Fruit fly (Drosophila melanogaster) whole organism, adult: ENCODE results near the gene Bap111.

Experiments
- CG11617 ChIP-seq: fragments of 200-800 bp; sonication (Bioruptor generic); optimal IDR thresholded peaks from 2 replicates; lab custom pipeline; 2017; ENCODE audit warnings: mild to moderate bottlenecking, missing biosample characterization, missing genetic modification reagents, missing genetic modification characterization
- CG14711 ChIP-seq: fragments of 200-800 bp; sonication (Bioruptor generic); optimal IDR thresholded peaks from 2 replicates; lab custom pipeline; 2018; ENCODE audit warnings: missing biosample characterization, mild to moderate bottlenecking, missing genetic modification characterization, moderate library complexity
- CG1620 ChIP-seq: fragments of 200-800 bp; sonication (Bioruptor generic); optimal IDR thresholded peaks from 2 replicates; lab custom pipeline; 2016; ENCODE audit warnings: missing biosample characterization, missing genetic modification characterization
- Crg-1 ChIP-seq: fragments of 200-800 bp; sonication (Bioruptor generic); optimal IDR thresholded peaks from 2 replicates; lab custom pipeline; 2016; ENCODE audit warnings: missing biosample characterization, missing genetic modification characterization
- Hr96 ChIP-seq: fragments of 200-800 bp; sonication (Bioruptor generic); optimal IDR thresholded peaks from 2 replicates; lab custom pipeline; 2016; ENCODE audit warnings: missing biosample characterization, missing genetic modification characterization
- Mnt ChIP-seq: fragments of 200-800 bp; sonication (Bioruptor generic); optimal IDR thresholded peaks from 2 replicates; lab custom pipeline; 2016; ENCODE audit warnings: missing biosample characterization, mild to moderate bottlenecking, missing genetic modification characterization
- cnc ChIP-seq, 2 experiments: fragments of >200 bp; optimal IDR thresholded peaks; 2 replicates each; lab custom pipeline; 2017

- TF ChIP-seq Crg-1 (GFP tag; lab: Kevin White, UChicago) (peak; percentile 23), CG1620 (GFP tag; lab: Kevin White, UChicago) (peak; percentile 60), cnc (optimal IDR thresholded peaks at IDR 0.05; lab: Kevin White, UChicago) (no peak), Hr96 (no peak), CG14711 (tag; lab: Kevin White, UChicago) (peak; percentile 14), CG11617 (peak; percentile 72), Mnt (GFP tag; lab: Kevin White, UChicago) (peak; percentile 55)
These were observed 7.3 kb downstream of the Bap111 start, which contains the start of gene His3.3B for dm6 chrX:9156388-9156823.
